Fruit fly (Drosophila melanogaster) Kc167 (cell line): Measurements from ENCODE around the gene CG10958.

ENCODE experiments used
- Sin3A ChIP-seq: fragments of >200 bp; optimal IDR thresholded peaks from 2 replicates; lab custom pipeline; 2018; ENCODE audit warnings: missing external identifiers
- h ChIP-seq: fragments of >200 bp; optimal IDR thresholded peaks from 3 replicates; lab custom pipeline; 2018; ENCODE audit warnings: missing external identifiers

dm6 chrX:8145501-8146157 lies 13.5 kb downstream of the CG10958 start, which contains the start of the genes alpha-PheRS and CG2129:
- TF ChIP-seq h (lab: Kevin White, UChicago) (no peak), Sin3A (lab: Kevin White, UChicago) (no peak)
